Fruit fly (Drosophila melanogaster) whole organism, embryonic: Measurements from ENCODE around the gene endos.

Experiments used
- Antp ChIP-seq: fragments of 200-800 bp; sonication (Bioruptor generic); optimal IDR thresholded peaks from 3 replicates; lab custom pipeline; 2016; ENCODE audit warnings: missing biosample characterization, missing genetic modification characterization
- Blimp-1 ChIP-seq: fragments of 200-800 bp; sonication (Bioruptor generic); optimal IDR thresholded peaks from 3 replicates; lab custom pipeline; 2018; ENCODE audit warnings: missing biosample characterization, missing genetic modification characterization, mild to moderate bottlenecking, moderate library complexity, missing genetic modification reagents
- CG10462 ChIP-seq: fragments of 200-800 bp; sonication (Bioruptor generic); optimal IDR thresholded peaks from 2 replicates; lab custom pipeline; 2016; ENCODE audit warnings: missing biosample characterization, missing genetic modification characterization
- CG11398 ChIP-seq: fragments of 200-800 bp; sonication (Bioruptor generic); optimal IDR thresholded peaks from 2 replicates; lab custom pipeline; 2016; ENCODE audit warnings: missing biosample characterization, missing genetic modification characterization
- CG13123 ChIP-seq: fragments of 200-800 bp; sonication (Bioruptor generic); optimal IDR thresholded peaks from 2 replicates; lab custom pipeline; 2016; ENCODE audit warnings: missing biosample characterization, missing genetic modification characterization
- CG30403 ChIP-seq: fragments of 200-800 bp; sonication (Bioruptor generic); optimal IDR thresholded peaks from 3 replicates; lab custom pipeline; 2016; ENCODE audit warnings: missing biosample characterization, missing genetic modification characterization
- CG3281 ChIP-seq: fragments of 200-800 bp; sonication (Bioruptor generic); optimal IDR thresholded peaks from 3 replicates; lab custom pipeline; 2017; ENCODE audit warnings: missing biosample characterization, mild to moderate bottlenecking, missing genetic modification characterization
- CG4328 ChIP-seq: fragments of 200-800 bp; sonication (Bioruptor generic); optimal IDR thresholded peaks from 3 replicates; lab custom pipeline; 2017; ENCODE audit warnings: missing biosample characterization, missing genetic modification reagents, missing genetic modification characterization
- CG4404 ChIP-seq: fragments of 200-800 bp; sonication (Bioruptor generic); IDR thresholded peaks from 2 replicates; pipeline ENCODE4 v1.3.6; 2022; ENCODE audit warnings: missing biosample characterization, missing genetic modification characterization
- CG4707 ChIP-seq: fragments of 200-800 bp; sonication (Bioruptor generic); optimal IDR thresholded peaks from 2 replicates; lab custom pipeline; 2018; ENCODE audit warnings: missing biosample characterization, mild to moderate bottlenecking, missing genetic modification characterization, moderate library complexity
- CG4730 ChIP-seq: fragments of 200-800 bp; sonication (Bioruptor generic); IDR thresholded peaks from 2 replicates; pipeline ENCODE4 v1.3.6; 2022; ENCODE audit warnings: missing biosample characterization, missing genetic modification characterization
- CG7271 ChIP-seq: fragments of 200-800 bp; sonication (Bioruptor generic); optimal IDR thresholded peaks from 2 replicates; lab custom pipeline; 2018; ENCODE audit warnings: missing biosample characterization, mild to moderate bottlenecking, missing genetic modification characterization, moderate library complexity
- CG8388 ChIP-seq: fragments of 200-800 bp; sonication (Bioruptor generic); optimal IDR thresholded peaks from 2 replicates; lab custom pipeline; 2019; ENCODE audit warnings: missing biosample characterization, mild to moderate bottlenecking, missing genetic modification characterization, moderate library complexity
- CG8765 ChIP-seq: fragments of 200-800 bp; sonication (Bioruptor generic); IDR thresholded peaks from 2 replicates; pipeline ENCODE4 v1.3.6; 2022; ENCODE audit warnings: missing biosample characterization, missing genetic modification characterization
- CoRest ChIP-seq: fragments of 200-800 bp; sonication (Bioruptor generic); optimal IDR thresholded peaks from 3 replicates; lab custom pipeline; 2018; ENCODE audit warnings: missing biosample characterization, mild to moderate bottlenecking, missing genetic modification characterization, moderate library complexity
- D ChIP-seq, 2 experiments: fragments of 200-800 bp in 1 of 2; fragments of >200 bp in 1 of 2; sonication (Bioruptor generic) in 1 of 2; optimal IDR thresholded peaks; 2 replicates in 1 of 2; 3 replicates in 1 of 2; lab custom pipeline; 2017; ENCODE audit warnings: mild to moderate bottlenecking in 1 of 2, missing biosample characterization in 1 of 2, missing genetic modification characterization in 1 of 2, missing genetic modification reagents in 1 of 2
- Doc2 ChIP-seq: fragments of 200-800 bp; sonication (Bioruptor generic); IDR thresholded peaks from 2 replicates; pipeline ENCODE4 v1.3.6; 2022; ENCODE audit warnings: missing biosample characterization, missing genetic modification characterization
- Drgx ChIP-seq: fragments of 200-800 bp; sonication (Bioruptor generic); IDR thresholded peaks from 2 replicates; pipeline ENCODE4 v1.3.6; 2022; ENCODE audit warnings: missing biosample characterization, missing genetic modification characterization
- E2f1 ChIP-seq: fragments of 200-800 bp; sonication (Bioruptor generic); IDR thresholded peaks from 2 replicates; pipeline ENCODE4 v1.3.6; 2022; ENCODE audit warnings: missing biosample characterization, missing genetic modification characterization
- Ets65A ChIP-seq: fragments of 200-800 bp; sonication (Bioruptor generic); peaks from one replicate; lab custom pipeline; 2016; ENCODE audit warnings: missing biosample characterization, missing genetic modification characterization
- HLHmδ ChIP-seq: fragments of 200-800 bp; sonication (Bioruptor generic); optimal IDR thresholded peaks from 2 replicates; lab custom pipeline; 2018; ENCODE audit warnings: missing biosample characterization, mild to moderate bottlenecking, missing genetic modification characterization, moderate library complexity
- HmgZ ChIP-seq: fragments of 200-800 bp; sonication (Bioruptor generic); optimal IDR thresholded peaks from 2 replicates; lab custom pipeline; 2018; ENCODE audit warnings: missing biosample characterization, mild to moderate bottlenecking, missing genetic modification characterization
- Lpt ChIP-seq: fragments of >200 bp; optimal IDR thresholded peaks from 2 replicates; lab custom pipeline; 2018; ENCODE audit warnings: missing biosample characterization, missing genetic modification characterization
- Mrtf ChIP-seq: fragments of 200-800 bp; sonication (Bioruptor generic); IDR thresholded peaks from 3 replicates; pipeline ENCODE4 v1.3.6; 2022; ENCODE audit warnings: missing biosample characterization, missing genetic modification characterization
- Nf-YB ChIP-seq: fragments of 200-800 bp; sonication (Bioruptor generic); optimal IDR thresholded peaks from 3 replicates; lab custom pipeline; 2019; ENCODE audit warnings: missing biosample characterization, mild to moderate bottlenecking, missing genetic modification characterization, moderate library complexity
- Rx ChIP-seq: fragments of 200-800 bp; sonication (Bioruptor generic); IDR thresholded peaks from 2 replicates; pipeline ENCODE4 v1.3.6; 2022; ENCODE audit warnings: missing biosample characterization, missing genetic modification characterization
- Sry-δ ChIP-seq: fragments of 200-800 bp; sonication (Bioruptor generic); optimal IDR thresholded peaks from 2 replicates; lab custom pipeline; 2016; ENCODE audit warnings: missing biosample characterization, missing genetic modification characterization
- Ssrp ChIP-seq: fragments of 200-800 bp; sonication (Bioruptor generic); optimal IDR thresholded peaks from 2 replicates; lab custom pipeline; 2018; ENCODE audit warnings: missing biosample characterization, mild to moderate bottlenecking, missing genetic modification characterization, moderate library complexity
- abd-A ChIP-seq: fragments of 200-800 bp; sonication (Bioruptor generic); optimal IDR thresholded peaks from 3 replicates; lab custom pipeline; 2019; ENCODE audit warnings: missing biosample characterization, mild to moderate bottlenecking, missing genetic modification characterization, moderate library complexity
- amos ChIP-seq: fragments of 200-800 bp; sonication (Bioruptor generic); IDR thresholded peaks from 2 replicates; pipeline ENCODE4 v1.3.6; 2022; ENCODE audit warnings: missing biosample characterization, missing genetic modification characterization; ENCODE audit not compliant: partially characterized antibody
- br ChIP-seq: fragments of >200 bp; optimal IDR thresholded peaks from 2 replicates; lab custom pipeline; 2017
- cato ChIP-seq: fragments of 200-800 bp; sonication (Bioruptor generic); optimal IDR thresholded peaks from 2 replicates; lab custom pipeline; 2016; ENCODE audit warnings: missing biosample characterization, missing genetic modification characterization, borderline replicate concordance
- cwo ChIP-seq: fragments of 200-800 bp; sonication (Bioruptor generic); optimal IDR thresholded peaks from 3 replicates; lab custom pipeline; 2017; ENCODE audit warnings: missing biosample characterization, missing genetic modification characterization, mild to moderate bottlenecking, moderate library complexity, missing genetic modification reagents
- da ChIP-seq: fragments of 200-800 bp; sonication (Bioruptor generic); optimal IDR thresholded peaks from 2 replicates; lab custom pipeline; 2016; ENCODE audit warnings: missing biosample characterization, missing genetic modification characterization
- fu2 ChIP-seq: fragments of 200-800 bp; sonication (Bioruptor generic); optimal IDR thresholded peaks from 2 replicates; lab custom pipeline; 2016; ENCODE audit warnings: missing biosample characterization, missing genetic modification characterization
- gcm2 ChIP-seq: fragments of 200-800 bp; sonication (Bioruptor generic); optimal IDR thresholded peaks from 2 replicates; lab custom pipeline; 2016; ENCODE audit warnings: missing biosample characterization, missing genetic modification characterization
- grn ChIP-seq: fragments of 200-800 bp; sonication (Bioruptor generic); optimal IDR thresholded peaks from 3 replicates; lab custom pipeline; 2017; ENCODE audit warnings: missing biosample characterization, missing genetic modification characterization
- ind ChIP-seq: fragments of 200-800 bp; sonication (Bioruptor generic); optimal IDR thresholded peaks from 3 replicates; lab custom pipeline; 2016; ENCODE audit warnings: missing biosample characterization, missing genetic modification characterization
- ken ChIP-seq: fragments of 200-800 bp; sonication (Bioruptor generic); IDR thresholded peaks from 3 replicates; pipeline ENCODE4 v1.3.6; 2022; ENCODE audit warnings: missing biosample characterization, missing genetic modification characterization
- lov ChIP-seq, 2 experiments: fragments of 200-800 bp in 1 of 2; fragments of >200 bp in 1 of 2; sonication (Bioruptor generic) in 1 of 2; IDR thresholded peaks in 1 of 2; optimal IDR thresholded peaks in 1 of 2; 2 replicates in 1 of 2; 3 replicates in 1 of 2; pipeline versions ENCODE4 v1.3.6 to Lab custom; 2017 to 2022; ENCODE audit warnings: missing biosample characterization in 1 of 2, missing genetic modification characterization in 1 of 2
- otp ChIP-seq: fragments of 200-800 bp; sonication (Bioruptor generic); IDR thresholded peaks from 3 replicates; pipeline ENCODE4, ENCODE4 v1.3.6; 2022; ENCODE audit warnings: missing biosample characterization, missing genetic modification characterization
- peb ChIP-seq: fragments of 200-800 bp; sonication (Bioruptor generic); IDR thresholded peaks from 2 replicates; pipeline ENCODE4 v1.3.6; 2022; ENCODE audit warnings: missing biosample characterization, missing genetic modification characterization
- pfk ChIP-seq: fragments of 200-800 bp; sonication (Bioruptor generic); optimal IDR thresholded peaks from 2 replicates; lab custom pipeline; 2018; ENCODE audit warnings: missing biosample characterization, mild to moderate bottlenecking, missing genetic modification characterization, moderate library complexity
- pho ChIP-seq: fragments of 200-800 bp; sonication (Bioruptor generic); optimal IDR thresholded peaks from 2 replicates; lab custom pipeline; 2016; ENCODE audit warnings: missing biosample characterization, missing genetic modification characterization
- pita ChIP-seq: fragments of 200-800 bp; sonication (Bioruptor generic); optimal IDR thresholded peaks from 2 replicates; lab custom pipeline; 2017; ENCODE audit warnings: missing biosample characterization, mild to moderate bottlenecking, missing genetic modification characterization
- prd ChIP-seq, 3 experiments: fragments of >200 bp in 2 of 3; fragments of 200-800 bp in 1 of 3; sonication (Bioruptor generic) in 1 of 3; optimal IDR thresholded peaks in 2 of 3; IDR thresholded peaks in 1 of 3; 2 replicates in 2 of 3; 3 replicates in 1 of 3; pipeline versions ENCODE4 v1.3.6 to Lab custom; 2017 to 2022; ENCODE audit warnings: missing biosample characterization in 1 of 3, missing genetic modification characterization in 1 of 3
- pum ChIP-seq: fragments of 200-800 bp; sonication (Bioruptor generic); optimal IDR thresholded peaks from 2 replicates; lab custom pipeline; 2016; ENCODE audit warnings: missing biosample characterization, missing genetic modification characterization
- ranshi ChIP-seq: fragments of 200-800 bp; sonication (Bioruptor generic); IDR thresholded peaks from 2 replicates; pipeline ENCODE4 v1.3.6; 2022; ENCODE audit warnings: missing biosample characterization, missing genetic modification characterization
- seq ChIP-seq: fragments of 200-800 bp; sonication (Bioruptor generic); IDR thresholded peaks from 2 replicates; pipeline ENCODE4 v1.3.6; 2022; ENCODE audit warnings: missing biosample characterization, missing genetic modification characterization
- so ChIP-seq: fragments of 200-800 bp; sonication (Bioruptor generic); IDR thresholded peaks from 3 replicates; pipeline ENCODE4 v1.3.6; 2022; ENCODE audit warnings: missing biosample characterization, missing genetic modification characterization
- unpg ChIP-seq: fragments of 200-800 bp; sonication (Bioruptor generic); optimal IDR thresholded peaks from 3 replicates; lab custom pipeline; 2018; ENCODE audit warnings: missing biosample characterization, mild to moderate bottlenecking, missing genetic modification characterization, moderate library complexity

endos gene

DNA sequence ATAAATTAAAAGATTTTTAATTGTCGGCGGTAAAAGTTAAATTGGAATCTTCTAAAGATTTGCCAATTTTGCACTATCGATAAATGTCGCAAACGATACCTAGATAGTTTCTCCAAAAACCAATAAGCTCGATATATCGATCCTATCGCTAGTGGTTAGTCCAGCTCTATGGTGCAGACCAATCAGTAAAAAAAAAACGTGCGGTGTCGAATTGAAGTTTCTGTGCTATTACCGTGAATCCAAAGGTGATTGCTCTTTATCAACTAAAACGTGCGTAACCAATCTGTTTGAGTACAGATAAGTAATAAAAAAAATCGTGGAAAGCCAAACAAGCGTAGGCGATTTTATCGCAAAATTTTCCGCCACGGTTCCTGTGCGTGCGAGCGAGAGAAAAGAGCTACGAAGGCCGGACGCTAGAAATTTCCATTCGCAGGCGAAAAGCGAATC lies 5.4 kb upstream of the endos start, which contains the start of gene Hsp110 (continued):
- TF ChIP-seq CG7271 (tag; lab: Kevin White, UChicago), result no peak
- TF ChIP-seq CG8765 (GFP tag; lab: Robert Waterston, UW), result no peak
- TF ChIP-seq ken, result no peak
- TF ChIP-seq ind (GFP tag; lab: Kevin White, UChicago), result no peak
- TF ChIP-seq amos, result peak; percentile 100
- no peak for TF ChIP-seq da (GFP tag; lab: Kevin White, UChicago)
- TF ChIP-seq CG3281 (GFP tag; lab: Kevin White, UChicago), result no peak
- peak; percentile 26; the same call in 1 of the 3 replicates for TF ChIP-seq otp
- no peak for TF ChIP-seq Lpt (GFP tag; lab: Kevin White, UChicago)
- no peak for TF ChIP-seq pum (GFP tag; lab: Kevin White, UChicago)
- TF ChIP-seq Doc2, result no peak
- no peak for TF ChIP-seq pita
- TF ChIP-seq lov (optimal IDR thresholded peaks at IDR 0.05; lab: Kevin White, UChicago), result no peak
- no peak for TF ChIP-seq lov (GFP tag; IDR thresholded peaks at IDR 0.05; lab: Robert Waterston, UW)
- no peak for TF ChIP-seq HLHmδ
- TF ChIP-seq CG13123 (GFP tag; lab: Kevin White, UChicago), result no peak
- TF ChIP-seq D (optimal IDR thresholded peaks at IDR 0.05; lab: Kevin White, UChicago), result no peak
- no peak for TF ChIP-seq D (GFP tag; optimal IDR thresholded peaks at IDR 0.05; lab: Kevin White, UChicago)
- no peak for TF ChIP-seq Antp (GFP tag; lab: Kevin White, UChicago)
- TF ChIP-seq Rx (GFP tag; lab: Robert Waterston, UW), result no peak
- no peak for TF ChIP-seq CG4730 (GFP tag; lab: Robert Waterston, UW)
- TF ChIP-seq gcm2 (GFP tag; lab: Kevin White, UChicago), result no peak
- TF ChIP-seq Nf-YB (GFP tag; lab: Kevin White, UChicago), result peak; percentile 29
- no peak for TF ChIP-seq CG4328 (GFP tag; lab: Kevin White, UChicago)
- no peak for TF ChIP-seq CG4404 (GFP tag; lab: Robert Waterston, UW)
- TF ChIP-seq Ssrp (tag; lab: Kevin White, UChicago), result no peak
- peak; percentile 7 for TF ChIP-seq unpg
- no peak for TF ChIP-seq peb (GFP tag; lab: Robert Waterston, UW)
- peak; percentile 44 for TF ChIP-seq Ets65A (GFP tag; lab: Kevin White, UChicago)
- no peak for TF ChIP-seq Blimp-1
- peak; percentile 67 for TF ChIP-seq HmgZ
- TF ChIP-seq Mrtf (GFP tag; lab: Robert Waterston, UW), result no peak
- no peak for TF ChIP-seq prd (optimal IDR thresholded peaks at IDR 0.05; lab: Kevin White, UChicago)
- no peak for TF ChIP-seq prd (GFP tag; IDR thresholded peaks at IDR 0.05; lab: Robert Waterston, UW)
- TF ChIP-seq CG30403 (GFP tag; lab: Kevin White, UChicago), result peak; percentile 11
- no peak for TF ChIP-seq cato (GFP tag; lab: Kevin White, UChicago)
- peak; percentile 10 for TF ChIP-seq pho (GFP tag; lab: Kevin White, UChicago)
- peak; percentile 80 for TF ChIP-seq grn (GFP tag; lab: Kevin White, UChicago)
- TF ChIP-seq Drgx (GFP tag; lab: Robert Waterston, UW), result no peak
- peak; percentile 40 for TF ChIP-seq CoRest (tag; lab: Kevin White, UChicago)
- TF ChIP-seq CG10462 (GFP tag; lab: Kevin White, UChicago), result no peak
- TF ChIP-seq CG8388 (GFP tag; lab: Kevin White, UChicago), result no peak
- no peak for TF ChIP-seq fu2 (GFP tag; lab: Kevin White, UChicago)
- TF ChIP-seq ranshi (GFP tag; lab: Robert Waterston, UW), result no peak
- peak; percentile 93 for TF ChIP-seq cwo
- TF ChIP-seq abd-A (tag; lab: Kevin White, UChicago), result no peak
- peak; percentile 16; the same call in 1 of the 2 replicates for TF ChIP-seq E2f1 (GFP tag; lab: Robert Waterston, UW)
- TF ChIP-seq Sry-δ (GFP tag; lab: Kevin White, UChicago), result peak; percentile 98
- no peak for TF ChIP-seq pfk (GFP tag; lab: Kevin White, UChicago)
- TF ChIP-seq CG4707 (GFP tag; lab: Kevin White, UChicago), result no peak
- peak; percentile 25 for TF ChIP-seq CG11398 (GFP tag; lab: Kevin White, UChicago)
- TF ChIP-seq so, result no peak
- TF ChIP-seq seq (GFP tag; lab: Robert Waterston, UW), result no peak
- TF ChIP-seq br, result no peak
